Fruit fly (Drosophila melanogaster) whole organism, wandering third instar larva: ENCODE results near the gene Fur1.

Experiments
- Abd-B ChIP-seq: fragments of >200 bp; optimal IDR thresholded peaks from 2 replicates; lab custom pipeline; 2017; ENCODE audit warnings: missing biosample characterization, missing genetic modification characterization
- CG32264 ChIP-seq: fragments of 200-800 bp; sonication (Bioruptor generic); optimal IDR thresholded peaks from 2 replicates; lab custom pipeline; 2016; ENCODE audit warnings: missing biosample characterization, missing genetic modification characterization
- CG9705 ChIP-seq: fragments of 200-800 bp; sonication (Bioruptor generic); optimal IDR thresholded peaks from 2 replicates; lab custom pipeline; 2018; ENCODE audit warnings: missing biosample characterization, mild to moderate bottlenecking, missing genetic modification characterization
- CrebA ChIP-seq: fragments of 200-800 bp; sonication (Bioruptor generic); optimal IDR thresholded peaks from 2 replicates; lab custom pipeline; 2016; ENCODE audit warnings: missing biosample characterization, mild to moderate bottlenecking, missing genetic modification characterization, borderline replicate concordance
- Dif ChIP-seq: fragments of 200-275, 200-300 bp; sonication (Bioruptor generic); optimal IDR thresholded peaks from 2 replicates; lab custom pipeline; 2018; ENCODE audit warnings: missing biosample characterization, missing genetic modification characterization; ENCODE audit not compliant: partially characterized antibody
- GATAd ChIP-seq: sonication (Bioruptor generic); optimal IDR thresholded peaks from 2 replicates; lab custom pipeline; 2016; ENCODE audit warnings: missing biosample characterization, missing genetic modification characterization
- HLH106 ChIP-seq: fragments of 200-800 bp; optimal IDR thresholded peaks from 3 replicates; lab custom pipeline; 2019; ENCODE audit warnings: missing biosample characterization, mild to moderate bottlenecking, missing genetic modification characterization, moderate library complexity
- Hnf4 ChIP-seq: fragments of 200-800 bp; sonication (Bioruptor generic); optimal IDR thresholded peaks from 2 replicates; lab custom pipeline; 2016; ENCODE audit warnings: missing biosample characterization, mild to moderate bottlenecking, missing genetic modification characterization
- Hr78 ChIP-seq: fragments of >200 bp; optimal IDR thresholded peaks from 2 replicates; lab custom pipeline; 2017; ENCODE audit warnings: missing biosample characterization, missing genetic modification characterization
- Hr83 ChIP-seq: fragments of 200-300 bp; sonication (Bioruptor generic); optimal IDR thresholded peaks from 2 replicates; lab custom pipeline; 2016; ENCODE audit warnings: missing biosample characterization, mild to moderate bottlenecking, missing genetic modification characterization, moderate library complexity; ENCODE audit not compliant: poor library complexity, severe bottlenecking
- Jra ChIP-seq: sonication (Bioruptor generic); optimal IDR thresholded peaks from 2 replicates; lab custom pipeline; 2016; ENCODE audit warnings: missing biosample characterization, missing genetic modification characterization
- Mio ChIP-seq: sonication (Bioruptor generic); optimal IDR thresholded peaks from 2 replicates; lab custom pipeline; 2016; ENCODE audit warnings: missing biosample characterization, missing genetic modification characterization
- Myc ChIP-seq: fragments of >200 bp; optimal IDR thresholded peaks from 2 replicates; lab custom pipeline; 2017
- N ChIP-seq: fragments of >200 bp; optimal IDR thresholded peaks from 2 replicates; lab custom pipeline; 2018; ENCODE audit warnings: missing biosample characterization, missing external identifiers, missing genetic modification characterization
- Rel ChIP-seq, 2 experiments: fragments of 200-800 bp; sonication (Bioruptor generic) in 1 of 2; optimal IDR thresholded peaks; 2 replicates in 1 of 2; 3 replicates in 1 of 2; lab custom pipeline; 2016 to 2019; ENCODE audit warnings: mild to moderate bottlenecking in 2 of 2, missing biosample characterization in 2 of 2, missing genetic modification characterization in 2 of 2, moderate library complexity in 1 of 2
- Sp1 ChIP-seq: fragments of 200-800 bp; sonication (Bioruptor generic); optimal IDR thresholded peaks from 3 replicates; lab custom pipeline; 2019; ENCODE audit warnings: missing biosample characterization, mild to moderate bottlenecking, missing genetic modification characterization, moderate library complexity
- Vsx2 ChIP-seq: fragments of 200-300, 225-300 bp; sonication (Bioruptor generic); optimal IDR thresholded peaks from 2 replicates; lab custom pipeline; 2018; ENCODE audit warnings: missing biosample characterization, missing genetic modification characterization; ENCODE audit not compliant: partially characterized antibody
- br ChIP-seq: fragments of 200-800 bp; sonication (Bioruptor generic); optimal IDR thresholded peaks from 2 replicates; lab custom pipeline; 2016; ENCODE audit warnings: missing biosample characterization, missing genetic modification characterization
- dl ChIP-seq, 2 experiments: fragments of 175-275, 200-275 bp in 1 of 2; fragments of 200-275 bp in 1 of 2; sonication (Bioruptor generic); optimal IDR thresholded peaks; lab custom pipeline; 2018; ENCODE audit warnings: mild to moderate bottlenecking in 2 of 2, missing biosample characterization in 2 of 2, missing genetic modification characterization in 2 of 2, moderate library complexity in 2 of 2; ENCODE audit not compliant: partially characterized antibody in 2 of 2, insufficient read depth in 1 of 2
- ey ChIP-seq: fragments of 200-800 bp; sonication (Bioruptor generic); optimal IDR thresholded peaks from 2 replicates; lab custom pipeline; 2016; ENCODE audit warnings: missing biosample characterization, missing genetic modification characterization
- foxo ChIP-seq, 2 experiments: fragments of 200-800 bp; sonication (Bioruptor generic); optimal IDR thresholded peaks; 2 replicates in 1 of 2; 3 replicates in 1 of 2; lab custom pipeline; 2016 to 2017; ENCODE audit warnings: missing biosample characterization in 2 of 2, missing genetic modification characterization in 2 of 2
- fru ChIP-seq: fragments of 200-800 bp; sonication (Bioruptor generic); optimal IDR thresholded peaks from 3 replicates; lab custom pipeline; 2016; ENCODE audit warnings: missing biosample characterization, mild to moderate bottlenecking, missing genetic modification characterization
- h ChIP-seq: fragments of 200-800 bp; sonication (Bioruptor generic); optimal IDR thresholded peaks from 3 replicates; lab custom pipeline; 2016; ENCODE audit warnings: missing biosample characterization, mild to moderate bottlenecking, missing genetic modification characterization
- jim ChIP-seq: fragments of 175-275, 200-325 bp; sonication (Bioruptor generic); optimal IDR thresholded peaks from 2 replicates; lab custom pipeline; 2016; ENCODE audit warnings: missing biosample characterization, mild to moderate bottlenecking, missing genetic modification characterization
- lola ChIP-seq: fragments of >200 bp; optimal IDR thresholded peaks from 2 replicates; lab custom pipeline; 2017; ENCODE audit warnings: missing biosample characterization, missing genetic modification characterization
- pan ChIP-seq: fragments of >200 bp; optimal IDR thresholded peaks from 2 replicates; lab custom pipeline; 2017
- psq ChIP-seq: fragments of 200-800 bp; sonication (Bioruptor generic); optimal IDR thresholded peaks from 3 replicates; lab custom pipeline; 2017; ENCODE audit warnings: missing biosample characterization, mild to moderate bottlenecking, missing genetic modification characterization, moderate library complexity
- rgr ChIP-seq: fragments of 200-800 bp; sonication (Bioruptor generic); optimal IDR thresholded peaks from 3 replicates; lab custom pipeline; 2016; ENCODE audit warnings: missing biosample characterization, mild to moderate bottlenecking, missing genetic modification characterization
- sage ChIP-seq: fragments of 200-800 bp; sonication (Bioruptor generic); optimal IDR thresholded peaks from 2 replicates; lab custom pipeline; 2016; ENCODE audit warnings: missing biosample characterization, mild to moderate bottlenecking, missing genetic modification characterization
- sv ChIP-seq: fragments of 200-800 bp; sonication (Bioruptor generic); optimal IDR thresholded peaks from 3 replicates; lab custom pipeline; 2016; ENCODE audit warnings: missing biosample characterization, missing genetic modification characterization
- tai ChIP-seq: sonication (Bioruptor generic); optimal IDR thresholded peaks from 2 replicates; lab custom pipeline; 2016; ENCODE audit warnings: missing biosample characterization, missing genetic modification characterization
- usp ChIP-seq: fragments of >200 bp; optimal IDR thresholded peaks from 2 replicates; lab custom pipeline; 2017; ENCODE audit warnings: missing biosample characterization, missing genetic modification characterization

The Fur1 gene

DNA sequence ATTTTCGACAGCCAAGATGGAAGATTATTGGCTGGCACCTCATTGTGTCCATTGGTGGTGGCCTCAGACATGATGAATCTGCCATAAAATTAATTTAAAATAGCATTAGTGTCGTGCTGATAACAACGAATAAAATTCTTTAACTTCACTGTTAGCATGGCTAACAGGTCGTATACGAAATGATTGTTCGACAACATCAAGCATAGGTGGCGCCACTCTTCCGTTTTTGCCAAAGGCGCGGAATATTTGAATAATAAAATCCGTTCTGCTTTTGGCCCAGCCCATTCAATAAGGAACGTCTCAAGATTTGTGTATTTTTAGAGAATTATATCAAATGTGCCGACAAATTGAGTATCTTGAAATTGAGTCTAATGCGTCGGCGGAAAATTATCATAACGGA is 160.3 kb downstream of the Fur1 start:
- TF ChIP-seq CrebA = no peak
- TF ChIP-seq Myc = no peak
- no peak for TF ChIP-seq CG32264 (GFP tag; lab: Kevin White, UChicago)
- no peak for TF ChIP-seq HLH106 (tag; lab: Kevin White, UChicago)
- no peak for TF ChIP-seq Jra (GFP tag; lab: Kevin White, UChicago)
- TF ChIP-seq dl (GFP tag; optimal IDR thresholded peaks at IDR 0.05; lab: Kevin White, UChicago; ENCODE audit: insufficient read depth in 1 of 2, partially characterized antibody in 2 of 2) = no peak
- no peak for TF ChIP-seq Abd-B (GFP tag; lab: Kevin White, UChicago)
- TF ChIP-seq ey (GFP tag; lab: Kevin White, UChicago) = no peak
- no peak for TF ChIP-seq fru (GFP tag; lab: Kevin White, UChicago)
- no peak for TF ChIP-seq Mio (GFP tag; lab: Kevin White, UChicago)
- no peak for TF ChIP-seq psq (GFP tag; lab: Kevin White, UChicago)
- no peak for TF ChIP-seq pan (lab: Kevin White, UChicago)
- no peak for TF ChIP-seq sv (GFP tag; lab: Kevin White, UChicago)
- TF ChIP-seq, all 38 proteins: peak for 0

DNA sequence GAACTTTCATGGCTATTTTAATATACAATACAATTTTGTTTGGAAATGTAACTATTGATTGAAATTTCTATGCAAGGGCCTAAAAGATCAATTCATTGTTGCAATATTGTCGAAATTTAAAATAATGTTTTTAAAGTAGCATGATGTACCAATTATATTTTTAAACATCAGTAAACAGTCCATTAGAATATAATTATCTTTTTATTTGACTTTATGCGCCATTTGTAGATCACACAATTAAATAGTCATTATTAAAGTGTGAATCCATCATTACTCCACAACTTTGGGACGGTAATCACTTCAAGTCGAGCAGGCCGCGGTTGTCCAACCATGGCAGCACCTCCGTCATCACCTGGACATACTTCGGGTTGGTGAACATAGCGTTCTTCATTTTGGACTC is 162.0 kb downstream of the Fur1 start, which contains the start of gene CG31099:
Gene CG31099 (minus strand): TSS at position 101 of the 400 bp plus-strand sequence.
- TF ChIP-seq GATAd (GFP tag; lab: Kevin White, UChicago) (no peak), lola (GFP tag; lab: Kevin White, UChicago) (no peak), Hr78 (no peak), CG9705 (GFP tag; lab: Kevin White, UChicago) (no peak), h (GFP tag; lab: Kevin White, UChicago) (no peak), Abd-B (GFP tag; lab: Kevin White, UChicago) (no peak), Rel (GFP tag; optimal IDR thresholded peaks at IDR 0.05; lab: Kevin White, UChicago) (no peak), Rel (tag; optimal IDR thresholded peaks at IDR 0.05; lab: Kevin White, UChicago) (no peak), Hnf4 (GFP tag; lab: Kevin White, UChicago) (no peak), br (GFP tag; lab: Kevin White, UChicago) (no peak), CG32264 (GFP tag; lab: Kevin White, UChicago) (no peak), ey (GFP tag; lab: Kevin White, UChicago) (no peak), Myc (no peak), jim (GFP tag; lab: Kevin White, UChicago) (no peak), dl (GFP tag; optimal IDR thresholded peaks at IDR 0.05; lab: Kevin White, UChicago; ENCODE audit: insufficient read depth in 1 of 2, partially characterized antibody in 2 of 2) (no peak), Hr83 (GFP tag; lab: Kevin White, UChicago) (no peak), Sp1 (GFP tag; lab: Kevin White, UChicago) (no peak), usp (GFP tag; lab: Kevin White, UChicago) (no peak), N (GFP tag; lab: Kevin White, UChicago) (no peak)

DNA sequence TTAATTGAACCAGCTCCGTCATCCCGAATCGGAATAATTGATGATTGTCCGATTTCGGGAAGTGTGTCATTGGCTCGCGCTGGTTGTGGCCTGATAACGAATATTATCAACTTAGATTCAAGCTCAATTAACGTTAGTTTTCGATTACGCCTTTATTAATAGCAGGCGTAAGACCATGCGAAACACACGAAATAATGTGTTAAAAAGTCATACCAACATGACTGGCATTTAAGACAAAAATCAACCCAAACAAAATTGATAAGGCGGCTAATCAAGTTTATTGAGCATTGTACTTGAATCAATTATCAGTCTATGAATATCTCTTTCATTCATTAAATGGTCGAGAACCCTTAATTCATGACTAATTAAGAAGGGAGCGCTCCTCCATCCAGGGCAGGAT is 163.7 kb downstream of the Fur1 start:
- no peak for TF ChIP-seq br (GFP tag; lab: Kevin White, UChicago)
- no peak for TF ChIP-seq rgr (GFP tag; lab: Kevin White, UChicago)
- no peak for TF ChIP-seq Vsx2 (GFP tag; lab: Kevin White, UChicago)
- TF ChIP-seq usp (GFP tag; lab: Kevin White, UChicago) = no peak
- no peak for TF ChIP-seq Dif (GFP tag; lab: Kevin White, UChicago)
- no peak for TF ChIP-seq sv (GFP tag; lab: Kevin White, UChicago)
- TF ChIP-seq foxo (GFP tag; optimal IDR thresholded peaks at IDR 0.05; lab: Kevin White, UChicago) = no peak
- TF ChIP-seq Myc = no peak
- no peak for TF ChIP-seq Hr78
- no peak for TF ChIP-seq tai (GFP tag; lab: Kevin White, UChicago)
- no peak for TF ChIP-seq N (GFP tag; lab: Kevin White, UChicago)
- TF ChIP-seq Abd-B (GFP tag; lab: Kevin White, UChicago) = no peak
- TF ChIP-seq sage (GFP tag; lab: Kevin White, UChicago) = no peak
- no peak for TF ChIP-seq psq (GFP tag; lab: Kevin White, UChicago)
- no peak for TF ChIP-seq dl (GFP tag; optimal IDR thresholded peaks at IDR 0.05; lab: Kevin White, UChicago; ENCODE audit: insufficient read depth in 1 of 2, partially characterized antibody in 2 of 2)
- TF ChIP-seq Rel (GFP tag; optimal IDR thresholded peaks at IDR 0.05; lab: Kevin White, UChicago) = no peak
- no peak for TF ChIP-seq Rel (tag; optimal IDR thresholded peaks at IDR 0.05; lab: Kevin White, UChicago)

DNA sequence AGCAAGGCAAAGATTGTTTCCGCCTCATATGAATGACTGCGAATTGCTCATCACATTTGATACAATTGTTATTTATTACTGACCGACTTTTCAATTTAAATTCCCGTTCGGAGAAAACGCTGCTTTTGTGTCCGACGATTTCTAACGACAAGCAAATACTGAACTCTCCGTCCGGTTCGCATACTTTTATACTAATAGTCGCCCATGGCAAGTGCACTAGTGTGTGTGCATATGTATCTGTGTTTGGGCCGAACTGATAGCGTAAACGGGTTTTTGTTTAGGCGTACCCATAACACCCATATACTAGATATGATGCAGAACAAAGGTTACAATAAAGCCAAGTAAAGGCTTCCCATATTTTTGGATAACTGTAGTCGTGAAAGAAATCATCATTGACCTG is 164.6 kb downstream of the Fur1 start, which contains the start of gene CG10550:
Gene CG10550 (minus strand): TSS at position 164 of the 400 bp plus-strand sequence.
- TF ChIP-seq pan (lab: Kevin White, UChicago) (no peak), foxo (GFP tag; optimal IDR thresholded peaks at IDR 0.05; lab: Kevin White, UChicago) (no peak), GATAd (GFP tag; lab: Kevin White, UChicago) (no peak), N (GFP tag; lab: Kevin White, UChicago) (no peak), lola (GFP tag; lab: Kevin White, UChicago) (no peak), Hnf4 (GFP tag; lab: Kevin White, UChicago) (peak; percentile 0), Abd-B (GFP tag; lab: Kevin White, UChicago) (no peak)
